Fruit fly (Drosophila melanogaster): Measurements from ENCODE around the gene Vps60.

DNA sequence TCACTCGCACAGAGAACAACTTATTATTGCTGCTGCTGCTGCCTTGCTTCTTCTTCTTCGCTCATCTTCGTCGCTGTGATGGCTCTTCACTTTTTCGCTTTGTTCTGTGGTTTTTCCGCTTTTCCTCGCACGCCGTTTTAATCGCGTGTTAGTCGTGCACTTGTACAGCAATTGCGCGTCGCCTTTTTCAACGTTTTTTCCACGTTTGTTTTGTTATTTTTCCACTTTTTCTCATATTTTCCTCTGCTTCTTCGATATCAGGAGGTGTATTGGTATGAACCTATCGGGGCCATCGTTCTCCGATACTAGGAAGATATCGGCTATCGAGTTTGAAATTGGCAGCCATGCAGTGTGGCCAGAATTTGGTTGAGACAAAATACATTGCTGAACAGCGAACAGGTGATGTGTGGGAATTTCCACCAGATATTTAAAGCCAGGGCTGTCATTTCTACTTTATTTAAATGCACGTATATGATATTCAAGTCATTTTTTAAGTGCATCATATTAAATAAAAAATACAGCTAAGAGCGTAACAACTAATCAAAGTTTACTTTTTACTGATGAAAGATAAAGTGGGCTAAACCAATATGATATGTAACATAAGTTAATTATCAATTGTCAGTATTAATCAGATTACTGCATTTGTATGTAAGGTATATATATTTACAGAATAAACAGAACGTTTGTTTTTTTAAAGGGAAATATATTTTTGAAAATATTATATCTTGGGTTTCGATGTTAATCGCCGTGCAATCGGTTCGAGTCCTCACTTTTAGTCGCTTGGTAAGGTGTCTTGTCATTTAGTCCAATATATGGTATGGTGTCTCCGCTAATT lies 47.7 kb upstream of the Vps60 start, which contains the start of gene Crtc:
- TF ChIP-seq gsb-n (tag; optimal IDR thresholded peaks at IDR 0.05) (no peak), cato (GFP tag; optimal IDR thresholded peaks at IDR 0.05; ENCODE audit: borderline replicate concordance) (no peak), CG16815 (GFP tag; optimal IDR thresholded peaks at IDR 0.05) (no peak), CG14860 (GFP tag; IDR thresholded peaks at IDR 0.05; ENCODE audit: partially characterized antibody) (peak; percentile 76), scrt (GFP tag; optimal IDR thresholded peaks at IDR 0.05) (no peak), phol (tag; optimal IDR thresholded peaks at IDR 0.05) (peak; percentile 29), CG6272 (GFP tag; IDR thresholded peaks at IDR 0.05) (no peak), trh (GFP tag; optimal IDR thresholded peaks at IDR 0.05) (no peak)

Data from whole organism, embryonic.